Fruit fly (Drosophila melanogaster): ENCODE data around the gene RhoGAP92B.
A peak's percentile ranks its signal among the peaks of the same experiment; 100 is the strongest.

RhoGAP92B gene

dm6 chr3R:19879470-19880052 is 25.4 kb upstream of the RhoGAP92B start, which contains the start of gene Ask1:
TSS of gene Ask1 (plus strand) at chr3R:19879719.
- TF ChIP-seq pad (GFP tag; optimal IDR thresholded peaks at IDR 0.05) = no peak
- peak; percentile 39 for TF ChIP-seq bab1 (GFP tag; optimal IDR thresholded peaks at IDR 0.05)

dm6 chr3R:19880431-19880939 is 24.5 kb upstream of the RhoGAP92B start:
- TF ChIP-seq kay (GFP tag; ENCODE audit: borderline replicate concordance) = no peak
- peak; percentile 37 for TF ChIP-seq Hr96 (GFP tag; optimal IDR thresholded peaks at IDR 0.05)
- peak; percentile 74 for TF ChIP-seq bab1 (GFP tag; optimal IDR thresholded peaks at IDR 0.05)
- TF ChIP-seq CG7045 (GFP tag; optimal IDR thresholded peaks at IDR 0.05) = no peak
- TF ChIP-seq cic (GFP tag; optimal IDR thresholded peaks at IDR 0.05) = no peak
- TF ChIP-seq Crg-1 (GFP tag; optimal IDR thresholded peaks at IDR 0.05) = peak; percentile 26
- TF ChIP-seq CG11617 (GFP tag; optimal IDR thresholded peaks at IDR 0.05) = peak; percentile 62
- no peak for TF ChIP-seq toe (GFP tag; optimal IDR thresholded peaks at IDR 0.05)
- peak; percentile 52 for TF ChIP-seq pad (GFP tag; optimal IDR thresholded peaks at IDR 0.05)
- peak; percentile 35 for TF ChIP-seq CG14711 (tag; optimal IDR thresholded peaks at IDR 0.05)
- TF ChIP-seq CG1620 (GFP tag; optimal IDR thresholded peaks at IDR 0.05) = peak; percentile 18
- TF ChIP-seq CG12768 (GFP tag; optimal IDR thresholded peaks at IDR 0.05) = peak; percentile 52
- TF ChIP-seq ovo (GFP tag; optimal IDR thresholded peaks at IDR 0.05) = no peak
- TF ChIP-seq tj (GFP tag; optimal IDR thresholded peaks at IDR 0.05) = peak; percentile 11
- TF ChIP-seq Clk (GFP tag; optimal IDR thresholded peaks at IDR 0.05) = no peak
- TF ChIP-seq CG33017 (tag; optimal IDR thresholded peaks at IDR 0.05) = peak; percentile 59
- no peak for TF ChIP-seq CG5204 (GFP tag; optimal IDR thresholded peaks at IDR 0.05)
- TF ChIP-seq Mnt (GFP tag; optimal IDR thresholded peaks at IDR 0.05) = peak; percentile 61
- peak; percentile 66 for TF ChIP-seq CG7101 (tag; optimal IDR thresholded peaks at IDR 0.05)
- TF ChIP-seq cnc (optimal IDR thresholded peaks at IDR 0.05) = no peak

dm6 chr3R:19888156-19888784 is 16.7 kb upstream of the RhoGAP92B start, which contains the start of gene ninaE:
TSS of gene ninaE (minus strand) at chr3R:19888206.
- TF ChIP-seq kay (GFP tag; ENCODE audit: borderline replicate concordance) (no peak), toe (GFP tag; optimal IDR thresholded peaks at IDR 0.05) (no peak), Mnt (GFP tag; optimal IDR thresholded peaks at IDR 0.05) (no peak), pad (GFP tag; optimal IDR thresholded peaks at IDR 0.05) (no peak), cic (GFP tag; optimal IDR thresholded peaks at IDR 0.05) (no peak), CG1620 (GFP tag; optimal IDR thresholded peaks at IDR 0.05) (no peak)

dm6 chr3R:19889603-19890187 is 15.3 kb upstream of the RhoGAP92B start:
- TF ChIP-seq CG11617 (GFP tag; optimal IDR thresholded peaks at IDR 0.05) (no peak), CG12768 (GFP tag; optimal IDR thresholded peaks at IDR 0.05) (peak; percentile 12), CG33017 (tag; optimal IDR thresholded peaks at IDR 0.05) (peak; percentile 15), CG7101 (tag; optimal IDR thresholded peaks at IDR 0.05) (peak; percentile 8), CG14711 (tag; optimal IDR thresholded peaks at IDR 0.05) (peak; percentile 52)

- TF ChIP-seq CG11617 (GFP tag; optimal IDR thresholded peaks at IDR 0.05) (no peak), ovo (GFP tag; optimal IDR thresholded peaks at IDR 0.05) (peak; percentile 33), CG7101 (tag; optimal IDR thresholded peaks at IDR 0.05) (peak; percentile 30), pad (GFP tag; optimal IDR thresholded peaks at IDR 0.05) (peak; percentile 2), cnc (optimal IDR thresholded peaks at IDR 0.05) (no peak), CG7045 (GFP tag; optimal IDR thresholded peaks at IDR 0.05) (no peak), toe (GFP tag; optimal IDR thresholded peaks at IDR 0.05) (peak; percentile 20), tj (GFP tag; optimal IDR thresholded peaks at IDR 0.05) (peak; percentile 7), Hr96 (GFP tag; optimal IDR thresholded peaks at IDR 0.05) (no peak), kay (GFP tag; ENCODE audit: borderline replicate concordance) (no peak), CG5204 (GFP tag; optimal IDR thresholded peaks at IDR 0.05) (peak; percentile 55)
Observed at dm6 chr3R:19890340-19890998, 14.5 kb upstream of the RhoGAP92B start, which contains the start of gene CG4733. TSS of gene CG4733 (plus strand) at chr3R:19890689.

dm6 chr3R:19891363-19891762 is 13.6 kb upstream of the RhoGAP92B start:
- no peak for TF ChIP-seq CG1620 (GFP tag; optimal IDR thresholded peaks at IDR 0.05)
- TF ChIP-seq CG12768 (GFP tag; optimal IDR thresholded peaks at IDR 0.05) = peak; percentile 12

- TF ChIP-seq Crg-1 (GFP tag; optimal IDR thresholded peaks at IDR 0.05) = no peak
- no peak for TF ChIP-seq CG5204 (GFP tag; optimal IDR thresholded peaks at IDR 0.05)
- no peak for TF ChIP-seq CG11617 (GFP tag; optimal IDR thresholded peaks at IDR 0.05)
- TF ChIP-seq ovo (GFP tag; optimal IDR thresholded peaks at IDR 0.05) = no peak
- TF ChIP-seq toe (GFP tag; optimal IDR thresholded peaks at IDR 0.05) = peak; percentile 35
- TF ChIP-seq bab1 (GFP tag; optimal IDR thresholded peaks at IDR 0.05) = no peak
- TF ChIP-seq CG33017 (tag; optimal IDR thresholded peaks at IDR 0.05) = no peak
- peak; percentile 15 for TF ChIP-seq CG12768 (GFP tag; optimal IDR thresholded peaks at IDR 0.05)
- no peak for TF ChIP-seq tj (GFP tag; optimal IDR thresholded peaks at IDR 0.05)
- TF ChIP-seq Mnt (GFP tag; optimal IDR thresholded peaks at IDR 0.05) = no peak
- peak; percentile 15 for TF ChIP-seq CG14711 (tag; optimal IDR thresholded peaks at IDR 0.05)
- TF ChIP-seq pad (GFP tag; optimal IDR thresholded peaks at IDR 0.05) = no peak
- TF ChIP-seq cic (GFP tag; optimal IDR thresholded peaks at IDR 0.05) = no peak
- peak; percentile 14 for TF ChIP-seq CG7101 (tag; optimal IDR thresholded peaks at IDR 0.05)
- peak; percentile 28 for TF ChIP-seq CG7045 (GFP tag; optimal IDR thresholded peaks at IDR 0.05)
- TF ChIP-seq CG1620 (GFP tag; optimal IDR thresholded peaks at IDR 0.05) = no peak
- no peak for TF ChIP-seq Clk (GFP tag; optimal IDR thresholded peaks at IDR 0.05)
- no peak for TF ChIP-seq kay (GFP tag; ENCODE audit: borderline replicate concordance)
- TF ChIP-seq Hr96 (GFP tag; optimal IDR thresholded peaks at IDR 0.05) = peak; percentile 35
- no peak for TF ChIP-seq cnc (optimal IDR thresholded peaks at IDR 0.05)
Observed at dm6 chr3R:19892046-19892445, 12.9 kb upstream of the RhoGAP92B start.
